Worm (Caenorhabditis elegans): ENCODE data around the gene F56D5.6.

F56D5.6 gene

DNA sequence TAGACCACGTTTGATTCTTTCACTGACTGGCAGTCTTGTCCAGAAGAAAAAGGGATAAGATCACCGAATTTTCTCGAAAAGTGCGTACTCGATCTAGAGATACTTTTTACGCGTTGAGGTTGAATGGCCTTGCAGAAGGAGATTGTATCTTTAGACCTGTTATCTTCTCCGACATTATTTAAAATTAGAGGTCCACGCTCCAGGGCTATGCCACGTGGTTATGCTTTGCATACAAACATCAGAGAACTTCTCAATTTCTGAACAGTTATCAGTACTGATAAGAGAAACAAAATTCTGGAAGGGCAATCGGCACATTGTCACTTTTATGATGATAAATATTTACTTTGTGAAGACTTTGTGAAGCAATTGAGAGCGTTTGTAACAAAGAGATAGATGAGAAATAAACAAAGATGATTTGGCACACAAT is 40.4 kb downstream of the F56D5.6 start (continued):
- TF ChIP-seq mab-9 (GFP tag; IDR thresholded peaks at IDR 0.05), result no peak
- TF ChIP-seq snpc-4 (tag; optimal IDR thresholded peaks at IDR 0.05), result peak; percentile 61
- TF ChIP-seq mep-1 (tag; optimal IDR thresholded peaks at IDR 0.05), result peak; percentile 83
- TF ChIP-seq mef-2 (tag; optimal IDR thresholded peaks at IDR 0.05), result no peak
- peak; percentile 37 to 54 for TF ChIP-seq lsy-2 (tag; optimal IDR thresholded peaks at IDR 0.05)
- TF ChIP-seq swsn-7 (tag; optimal IDR thresholded peaks at IDR 0.05), result peak; percentile 41
- peak; percentile 26 for TF ChIP-seq rnt-1 (tag; optimal IDR thresholded peaks at IDR 0.05)
- no peak for TF ChIP-seq skn-1 (tag; optimal IDR thresholded peaks at IDR 0.05)
- peak; percentile 3 for TF ChIP-seq C04F5.9 (tag; optimal IDR thresholded peaks at IDR 0.05)
- TF ChIP-seq isw-1 (GFP tag; IDR thresholded peaks at IDR 0.05), result no peak
- TF ChIP-seq elt-3 (tag; optimal IDR thresholded peaks at IDR 0.05), result peak in 4 of 6 experiments; percentile 4 to 96 (median 58)
- TF ChIP-seq ceh-88 (GFP tag; IDR thresholded peaks at IDR 0.05), result 0 out of 2 replicates have a peak, but pooled peaks have one; percentile 38
- TF ChIP-seq pax-3 (tag; optimal IDR thresholded peaks at IDR 0.05), result no peak
- TF ChIP-seq pqm-1 (tag; optimal IDR thresholded peaks at IDR 0.05), result no peak
- TF ChIP-seq C16A3.4 (tag; optimal IDR thresholded peaks at IDR 0.05), result peak; percentile 36
- no peak for TF ChIP-seq F16B12.6 (tag; optimal IDR thresholded peaks at IDR 0.05)
- TF ChIP-seq unc-62 (GFP tag; optimal IDR thresholded peaks at IDR 0.05), result no peak
- peak; percentile 44 for TF ChIP-seq jun-1 (tag; optimal IDR thresholded peaks at IDR 0.05)
- TF ChIP-seq blmp-1 (tag; optimal IDR thresholded peaks at IDR 0.05), result peak; percentile 80
- peak; percentile 37 for TF ChIP-seq irx-1 (tag; optimal IDR thresholded peaks at IDR 0.05)
- TF ChIP-seq lin-14 (GFP tag; optimal IDR thresholded peaks at IDR 0.05), result peak; percentile 82
- peak; percentile 93 for TF ChIP-seq nhr-20 (tag; optimal IDR thresholded peaks at IDR 0.05)
- TF ChIP-seq sptf-1 (tag; optimal IDR thresholded peaks at IDR 0.05), result no peak
- TF ChIP-seq pag-3 (tag; optimal IDR thresholded peaks at IDR 0.05; ENCODE audit: borderline replicate concordance, insufficient read depth), result no peak
- peak in 1 of 2 experiments; percentile 93 for TF ChIP-seq mdl-1 (tag; optimal IDR thresholded peaks at IDR 0.05)
- TF ChIP-seq hpl-2 (GFP tag; optimal IDR thresholded peaks at IDR 0.05), result no peak
- peak; percentile 81 for TF ChIP-seq nhr-19 (GFP tag; conservative IDR thresholded peaks at IDR 0.05)
- TF ChIP-seq efl-1 (optimal IDR thresholded peaks at IDR 0.05), result peak in 1 of 2 experiments; percentile 22
- peak in 1 of 2 experiments; percentile 38 for TF ChIP-seq efl-1 (GFP tag; optimal IDR thresholded peaks at IDR 0.05 in 1 of 2)
- no peak for TF ChIP-seq unc-98 (GFP tag; IDR thresholded peaks at IDR 0.05)
- peak in 1 of 2 experiments; percentile 77 for TF ChIP-seq lin-35 (GFP tag; optimal IDR thresholded peaks at IDR 0.05)
- no peak for TF ChIP-seq tbx-2 (tag; optimal IDR thresholded peaks at IDR 0.05)
- TF ChIP-seq ztf-11 (tag; optimal IDR thresholded peaks at IDR 0.05), result no peak
- TF ChIP-seq xbp-1 (tag; optimal IDR thresholded peaks at IDR 0.05), result peak; percentile 12
- peak; percentile 35 for TF ChIP-seq unc-130 (tag; optimal IDR thresholded peaks at IDR 0.05)

DNA sequence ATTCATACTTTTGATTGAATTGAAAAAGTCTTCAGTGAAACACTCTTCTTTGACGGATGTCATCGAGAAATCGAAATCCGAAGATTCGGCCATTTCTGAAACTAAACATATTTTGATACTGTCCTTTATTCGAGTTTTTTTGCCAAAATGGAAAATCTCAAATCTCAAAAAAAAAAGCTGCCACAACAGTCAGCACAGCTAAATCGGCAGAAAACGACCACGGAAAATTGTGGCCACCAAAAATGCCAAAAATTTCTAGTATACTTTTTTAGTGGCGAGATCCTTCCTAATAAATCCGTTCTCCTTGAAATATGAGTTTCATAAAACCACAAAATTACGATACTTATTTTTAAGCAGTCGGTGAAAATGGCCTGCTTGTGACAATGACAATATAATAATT is 42.2 kb downstream of the F56D5.6 start, which contains the start of gene F38E11.9:
TSS of gene F38E11.9 (minus strand) at position 101 of the 400 bp plus-strand sequence.
- TF ChIP-seq fkh-4 (tag; optimal IDR thresholded peaks at IDR 0.05; ENCODE audit: borderline replicate concordance), result no peak
- no peak for TF ChIP-seq mep-1 (tag; optimal IDR thresholded peaks at IDR 0.05)
- no peak for TF ChIP-seq lin-35 (GFP tag; optimal IDR thresholded peaks at IDR 0.05)
- no peak for TF ChIP-seq lir-3 (tag; optimal IDR thresholded peaks at IDR 0.05; ENCODE audit: poor library complexity)
- no peak for TF ChIP-seq skn-1 (tag; optimal IDR thresholded peaks at IDR 0.05)
- no peak for TF ChIP-seq alr-1 (tag; optimal IDR thresholded peaks at IDR 0.05; ENCODE audit: borderline replicate concordance)
- TF ChIP-seq nhr-47 (tag; optimal IDR thresholded peaks at IDR 0.05), result no peak
- TF ChIP-seq vab-15 (tag; optimal IDR thresholded peaks at IDR 0.05), result no peak
- no peak for TF ChIP-seq lsy-2 (tag; optimal IDR thresholded peaks at IDR 0.05)
- no peak for TF ChIP-seq snpc-4 (tag; optimal IDR thresholded peaks at IDR 0.05)
- no peak for TF ChIP-seq tbx-2 (tag; optimal IDR thresholded peaks at IDR 0.05)
- TF ChIP-seq fkh-8 (tag; optimal IDR thresholded peaks at IDR 0.05), result no peak
- TF ChIP-seq nhr-71 (tag; optimal IDR thresholded peaks at IDR 0.05), result no peak
- no peak for TF ChIP-seq elt-3 (tag; optimal IDR thresholded peaks at IDR 0.05)
- no peak for TF ChIP-seq grh-1 (GFP tag; IDR thresholded peaks at IDR 0.05)
- TF ChIP-seq nhr-28 (tag; optimal IDR thresholded peaks at IDR 0.05), result no peak
- no peak for TF ChIP-seq hlh-4 (tag; optimal IDR thresholded peaks at IDR 0.05)
- TF ChIP-seq nhr-90 (tag; optimal IDR thresholded peaks at IDR 0.05; ENCODE audit: poor library complexity), result no peak

Measured in whole organism, L1 larva.